Fruit fly (Drosophila melanogaster) whole organism, larva: ENCODE measurements around the gene CG42327.

Source experiments
- noc ChIP-seq: fragments of 200-800 bp; sonication (Bioruptor generic); optimal IDR thresholded peaks from 3 replicates; lab custom pipeline; 2019; ENCODE audit warnings: missing biosample characterization, mild to moderate bottlenecking, missing genetic modification characterization, moderate library complexity

CG42327 gene

dm6 chr3R:11655873-11656374 is at the start of gene CG42327:
Gene CG42327 (plus strand): TSS chr3R:11656149.
- TF ChIP-seq noc, result peak; percentile 31

- TF ChIP-seq noc, result no peak
Measured at dm6 chr3R:11606679-11607078, 49.3 kb upstream of the CG42327 start.

dm6 chr3R:11612467-11612866 is 43.5 kb upstream of the CG42327 start:
- TF ChIP-seq noc, result no peak

- no peak for TF ChIP-seq noc
Measured at dm6 chr3R:11613252-11614036, 42.5 kb upstream of the CG42327 start.

dm6 chr3R:11614107-11614506 is 41.8 kb upstream of the CG42327 start:
- no peak for TF ChIP-seq noc

dm6 chr3R:11614507-11614906 is 41.4 kb upstream of the CG42327 start:
- no peak for TF ChIP-seq noc

dm6 chr3R:11615415-11616104 is 40.4 kb upstream of the CG42327 start:
- no peak for TF ChIP-seq noc

- no peak for TF ChIP-seq noc
Measured at dm6 chr3R:11616219-11616618, 39.7 kb upstream of the CG42327 start.

- TF ChIP-seq noc, result no peak
Measured at dm6 chr3R:11617363-11617762, 38.6 kb upstream of the CG42327 start.

dm6 chr3R:11617849-11618248 is 38.1 kb upstream of the CG42327 start:
- TF ChIP-seq noc, result no peak

- no peak for TF ChIP-seq noc
Measured at dm6 chr3R:11618879-11619278, 37.1 kb upstream of the CG42327 start.

dm6 chr3R:11619709-11620409 is 36.1 kb upstream of the CG42327 start, which contains the start of the genes Jupiter and CG14710:
Gene Jupiter (minus strand): TSS chr3R:11619906.
Gene CG14710 (plus strand): TSS chr3R:11620090.
- TF ChIP-seq noc, result no peak

- no peak for TF ChIP-seq noc
Measured at dm6 chr3R:11623025-11623424, 32.9 kb upstream of the CG42327 start, which contains the start of gene CG14711. Gene CG14711 (plus strand): TSS chr3R:11623339.

dm6 chr3R:11625544-11625943 is 30.4 kb upstream of the CG42327 start, which contains the start of gene Zaf1:
Gene Zaf1 (minus strand): TSS chr3R:11625644.
- no peak for TF ChIP-seq noc

dm6 chr3R:11626571-11626970 is 29.4 kb upstream of the CG42327 start, which contains the start of the genes CG6813 and CG18764:
Gene CG6813 (minus strand): TSS chr3R:11626638.
Gene CG18764 (plus strand): TSS chr3R:11626889.
- TF ChIP-seq noc, result no peak

dm6 chr3R:11628416-11629041 is 27.4 kb upstream of the CG42327 start, which contains the start of gene CG14712:
Gene CG14712 (plus strand): TSS chr3R:11628759.
- no peak for TF ChIP-seq noc
